Fruit fly (Drosophila melanogaster): ENCODE data around the gene CG12985.

The CG12985 gene

dm6 chrX:17857809-17858208 is 25.7 kb upstream of the CG12985 start:
- no peak for TF ChIP-seq Pif1B (GFP tag; optimal IDR thresholded peaks at IDR 0.05)
- no peak for TF ChIP-seq D1 (tag; optimal IDR thresholded peaks at IDR 0.05)
- TF ChIP-seq CG9948 (tag; optimal IDR thresholded peaks at IDR 0.05): no peak
- no peak for TF ChIP-seq fd96Ca (GFP tag; IDR thresholded peaks at IDR 0.05)
- TF ChIP-seq CG4496 (GFP tag; IDR thresholded peaks at IDR 0.05): no peak
- TF ChIP-seq CG34367 (tag; optimal IDR thresholded peaks at IDR 0.05): no peak
- no peak for TF ChIP-seq CG8159 (tag; optimal IDR thresholded peaks at IDR 0.05)
- TF ChIP-seq rn (GFP tag; IDR thresholded peaks at IDR 0.05): no peak
- TF ChIP-seq CG17806 (tag; optimal IDR thresholded peaks at IDR 0.05): no peak
- TF ChIP-seq EcR (GFP tag; optimal IDR thresholded peaks at IDR 0.05): no peak
- no peak for TF ChIP-seq CG13204 (GFP tag; optimal IDR thresholded peaks at IDR 0.05)
- no peak for TF ChIP-seq CG8301 (tag; optimal IDR thresholded peaks at IDR 0.05)
- TF ChIP-seq CG32121 (GFP tag; IDR thresholded peaks at IDR 0.05): no peak
- no peak for TF ChIP-seq CG10348 (GFP tag; IDR thresholded peaks at IDR 0.05)
- no peak for TF ChIP-seq gl (tag; optimal IDR thresholded peaks at IDR 0.05)
- no peak for TF ChIP-seq CG14655 (GFP tag; optimal IDR thresholded peaks at IDR 0.05)
- no peak for TF ChIP-seq Snoo (tag; optimal IDR thresholded peaks at IDR 0.05)
- no peak for TF ChIP-seq Pif1A (GFP tag; optimal IDR thresholded peaks at IDR 0.05)

DNA sequence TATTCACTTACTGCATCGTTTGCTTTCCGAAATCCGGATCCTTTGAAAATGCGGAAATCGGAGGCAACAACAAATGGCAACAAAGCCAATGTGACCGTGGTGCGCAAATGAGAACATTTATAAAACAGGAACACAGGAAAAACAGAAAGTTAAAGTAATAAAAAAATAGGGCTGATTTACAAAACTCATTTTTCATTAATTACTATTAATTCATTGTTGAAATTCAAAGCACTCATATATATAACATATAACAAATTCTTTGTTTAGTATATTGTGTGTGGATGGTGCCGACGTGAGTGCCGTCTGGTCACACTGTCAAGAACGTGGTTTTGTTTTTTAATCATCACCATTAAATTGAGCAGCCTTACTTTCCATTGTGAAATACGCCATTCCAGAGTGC is 22.8 kb upstream of the CG12985 start, which contains the start of the genes Arp8 and CG6769:
TSS of gene Arp8 (minus strand) at position 90 of the 400 bp plus-strand sequence.
TSS of gene CG6769 (plus strand) at position 292 of the 400 bp plus-strand sequence.
- TF ChIP-seq rn (GFP tag; IDR thresholded peaks at IDR 0.05) (no peak), CG10348 (GFP tag; IDR thresholded peaks at IDR 0.05) (no peak), CG34367 (tag; optimal IDR thresholded peaks at IDR 0.05) (no peak), CG15710 (tag; optimal IDR thresholded peaks at IDR 0.05) (no peak), CG32121 (GFP tag; IDR thresholded peaks at IDR 0.05) (no peak)

- no peak for TF ChIP-seq gl (tag; optimal IDR thresholded peaks at IDR 0.05)
- TF ChIP-seq CG12605 (GFP tag; IDR thresholded peaks at IDR 0.05): no peak
- TF ChIP-seq Pif1B (GFP tag; optimal IDR thresholded peaks at IDR 0.05): no peak
- no peak for TF ChIP-seq CG9948 (tag; optimal IDR thresholded peaks at IDR 0.05)
- no peak for TF ChIP-seq rn (GFP tag; IDR thresholded peaks at IDR 0.05)
- TF ChIP-seq CG15710 (tag; optimal IDR thresholded peaks at IDR 0.05): no peak
- no peak for TF ChIP-seq D1 (tag; optimal IDR thresholded peaks at IDR 0.05)
- no peak for TF ChIP-seq CG8159 (tag; optimal IDR thresholded peaks at IDR 0.05)
- TF ChIP-seq CG4496 (GFP tag; IDR thresholded peaks at IDR 0.05): no peak
Measured at dm6 chrX:17865103-17865502, 18.4 kb upstream of the CG12985 start.

- TF ChIP-seq Ets98B (GFP tag; IDR thresholded peaks at IDR 0.05) (no peak), CG4496 (GFP tag; IDR thresholded peaks at IDR 0.05) (peak; percentile 49; the same call in 1 of the 3 replicates), EcR (GFP tag; optimal IDR thresholded peaks at IDR 0.05) (peak; percentile 44), CG10348 (GFP tag; IDR thresholded peaks at IDR 0.05) (no peak), fd96Ca (GFP tag; IDR thresholded peaks at IDR 0.05) (peak; percentile 28; the same call in 1 of the 3 replicates), CG8159 (tag; optimal IDR thresholded peaks at IDR 0.05) (no peak), CG8301 (tag; optimal IDR thresholded peaks at IDR 0.05) (no peak), CG12605 (GFP tag; IDR thresholded peaks at IDR 0.05) (0 out of 2 replicates have a peak, but pooled peaks have one; percentile 31), Pif1A (GFP tag; optimal IDR thresholded peaks at IDR 0.05) (peak; percentile 29), CG17806 (tag; optimal IDR thresholded peaks at IDR 0.05) (no peak)
Measured at dm6 chrX:17870614-17871394, 12.7 kb upstream of the CG12985 start.

- TF ChIP-seq CG14655 (GFP tag; optimal IDR thresholded peaks at IDR 0.05) (no peak), Pif1A (GFP tag; optimal IDR thresholded peaks at IDR 0.05) (no peak), CG15710 (tag; optimal IDR thresholded peaks at IDR 0.05) (no peak), CG8301 (tag; optimal IDR thresholded peaks at IDR 0.05) (no peak), rn (GFP tag; IDR thresholded peaks at IDR 0.05) (no peak), CG9948 (tag; optimal IDR thresholded peaks at IDR 0.05) (no peak), CG12605 (GFP tag; IDR thresholded peaks at IDR 0.05) (no peak), CG13204 (GFP tag; optimal IDR thresholded peaks at IDR 0.05) (no peak), CG4496 (GFP tag; IDR thresholded peaks at IDR 0.05) (no peak), D1 (tag; optimal IDR thresholded peaks at IDR 0.05) (no peak), Ets98B (GFP tag; IDR thresholded peaks at IDR 0.05) (no peak), EcR (GFP tag; optimal IDR thresholded peaks at IDR 0.05) (no peak), gl (tag; optimal IDR thresholded peaks at IDR 0.05) (no peak), Pif1B (GFP tag; optimal IDR thresholded peaks at IDR 0.05) (no peak), CG10348 (GFP tag; IDR thresholded peaks at IDR 0.05) (no peak), CG8159 (tag; optimal IDR thresholded peaks at IDR 0.05) (no peak)
Measured at dm6 chrX:17872310-17872709, 11.2 kb upstream of the CG12985 start.

DNA sequence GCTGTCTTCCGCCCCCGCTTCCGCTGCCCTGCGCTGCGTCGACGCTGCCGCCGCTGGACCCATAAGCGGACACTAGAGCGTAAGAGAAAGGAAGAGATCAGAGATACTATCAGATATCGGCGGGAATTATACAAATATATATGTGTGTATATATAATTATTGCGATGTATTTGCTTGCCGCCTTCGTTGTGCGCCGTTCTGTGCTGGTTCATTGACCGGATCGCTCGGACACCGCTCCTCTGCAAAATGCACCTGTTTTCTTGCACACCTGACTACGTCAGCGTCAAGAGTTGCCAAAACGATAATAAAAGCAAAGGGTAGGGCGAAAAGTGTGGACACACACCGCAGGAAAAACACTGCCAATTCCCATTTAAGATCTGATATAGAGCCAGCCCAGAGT is 10.2 kb upstream of the CG12985 start:
- TF ChIP-seq EcR (GFP tag; optimal IDR thresholded peaks at IDR 0.05): peak; percentile 73
- no peak for TF ChIP-seq CG13204 (GFP tag; optimal IDR thresholded peaks at IDR 0.05)
- TF ChIP-seq CG17806 (tag; optimal IDR thresholded peaks at IDR 0.05): no peak
- no peak for TF ChIP-seq CG8159 (tag; optimal IDR thresholded peaks at IDR 0.05)

Data from whole organism, pupa.